Fruit fly (Drosophila melanogaster) whole organism, embryonic: ENCODE data around the gene CG5810.
A peak's percentile ranks its signal among the peaks of the same experiment; 100 is the strongest.

Experiments used
- Atf6 ChIP-seq: fragments of 200-800 bp; sonication (Bioruptor generic); IDR thresholded peaks from 2 replicates; pipeline ENCODE4 v1.3.6; 2022; ENCODE audit warnings: missing biosample characterization, missing genetic modification characterization
- Awh ChIP-seq: fragments of 200-800 bp; sonication (Bioruptor generic); IDR thresholded peaks from 2 replicates; pipeline ENCODE4, ENCODE4 v1.3.6; 2022; ENCODE audit warnings: missing biosample characterization, missing genetic modification characterization
- CG1024 ChIP-seq: fragments of 200-800 bp; sonication (Bioruptor generic); IDR thresholded peaks from 2 replicates; pipeline ENCODE4 v1.3.6; 2022; ENCODE audit warnings: missing biosample characterization, missing genetic modification characterization
- CG10543 ChIP-seq: fragments of 200-800 bp; sonication (Bioruptor generic); optimal IDR thresholded peaks from 3 replicates; lab custom pipeline; 2017; ENCODE audit warnings: missing biosample characterization, mild to moderate bottlenecking, missing genetic modification characterization, moderate library complexity
- CG10979 ChIP-seq: fragments of 200-800 bp; sonication (Bioruptor generic); optimal IDR thresholded peaks from 2 replicates; lab custom pipeline; 2018; ENCODE audit warnings: missing biosample characterization, mild to moderate bottlenecking, missing genetic modification characterization, moderate library complexity
- CG11695 ChIP-seq: fragments of 200-800 bp; sonication (Bioruptor generic); IDR thresholded peaks from 3 replicates; pipeline ENCODE4 v1.3.6; 2022; ENCODE audit warnings: missing biosample characterization, missing genetic modification characterization
- CG12219 ChIP-seq: fragments of 200-800 bp; sonication (Bioruptor generic); optimal IDR thresholded peaks from 3 replicates; lab custom pipeline; 2018; ENCODE audit warnings: missing biosample characterization, mild to moderate bottlenecking, missing genetic modification characterization
- CG15514 ChIP-seq: fragments of 200-800 bp; sonication (Bioruptor generic); optimal IDR thresholded peaks from 3 replicates; lab custom pipeline; 2017; ENCODE audit warnings: missing biosample characterization, missing genetic modification characterization, mild to moderate bottlenecking, moderate library complexity, missing genetic modification reagents
- CG1603 ChIP-seq: fragments of 200-800 bp; sonication (Bioruptor generic); optimal IDR thresholded peaks from 2 replicates; lab custom pipeline; 2019; ENCODE audit warnings: missing biosample characterization, mild to moderate bottlenecking, missing genetic modification characterization, moderate library complexity
- CG2875 ChIP-seq: fragments of 200-800 bp; sonication (Bioruptor generic); optimal IDR thresholded peaks from 2 replicates; lab custom pipeline; 2017; ENCODE audit warnings: missing biosample characterization, mild to moderate bottlenecking, missing genetic modification characterization, missing genetic modification reagents
- CG32772 ChIP-seq: fragments of 200-800 bp; sonication (Bioruptor generic); IDR thresholded peaks from 2 replicates; pipeline ENCODE4 v1.3.6; 2022; ENCODE audit warnings: missing biosample characterization, missing genetic modification characterization
- CG4707 ChIP-seq: fragments of 200-800 bp; sonication (Bioruptor generic); optimal IDR thresholded peaks from 2 replicates; lab custom pipeline; 2018; ENCODE audit warnings: missing biosample characterization, mild to moderate bottlenecking, missing genetic modification characterization, moderate library complexity
- CG5180 ChIP-seq: fragments of 200-800 bp; sonication (Bioruptor generic); optimal IDR thresholded peaks from 3 replicates; lab custom pipeline; 2017; ENCODE audit warnings: missing biosample characterization, missing genetic modification characterization, mild to moderate bottlenecking, moderate library complexity, missing genetic modification reagents
- CG6689 ChIP-seq: fragments of 200-800 bp; sonication (Bioruptor generic); IDR thresholded peaks from 2 replicates; pipeline ENCODE4 v1.3.6; 2022; ENCODE audit warnings: missing biosample characterization, missing genetic modification characterization
- CG9932 ChIP-seq: fragments of 200-800 bp; sonication (Bioruptor generic); IDR thresholded peaks from 2 replicates; pipeline ENCODE4 v1.3.6; 2022; ENCODE audit warnings: missing biosample characterization, missing genetic modification characterization
- E2f2 ChIP-seq: fragments of 200-800 bp; sonication (Bioruptor generic); IDR thresholded peaks from 2 replicates; pipeline ENCODE4 v1.3.6; 2022; ENCODE audit warnings: missing biosample characterization, missing genetic modification characterization
- Hand ChIP-seq: fragments of 200-800 bp; sonication (Bioruptor generic); optimal IDR thresholded peaks from 2 replicates; lab custom pipeline; 2017; ENCODE audit warnings: mild to moderate bottlenecking, missing biosample characterization, missing genetic modification reagents, missing genetic modification characterization
- Hmr ChIP-seq: fragments of 200-800 bp; sonication (Bioruptor generic); optimal IDR thresholded peaks from 3 replicates; lab custom pipeline; 2017; ENCODE audit warnings: mild to moderate bottlenecking, missing biosample characterization, missing genetic modification reagents, missing genetic modification characterization
- Kr ChIP-seq: fragments of 200-800 bp; sonication (Bioruptor generic); optimal IDR thresholded peaks from 2 replicates; lab custom pipeline; 2017; ENCODE audit warnings: missing biosample characterization, mild to moderate bottlenecking, missing genetic modification characterization
- MTF-1 ChIP-seq: fragments of 200-800 bp; sonication (Bioruptor generic); optimal IDR thresholded peaks from 2 replicates; lab custom pipeline; 2018; ENCODE audit warnings: missing biosample characterization, mild to moderate bottlenecking, missing genetic modification characterization, borderline replicate concordance
- Mrtf ChIP-seq: fragments of 200-800 bp; sonication (Bioruptor generic); IDR thresholded peaks from 3 replicates; pipeline ENCODE4 v1.3.6; 2022; ENCODE audit warnings: missing biosample characterization, missing genetic modification characterization
- NC2β ChIP-seq: fragments of 200-800 bp; sonication (Bioruptor generic); optimal IDR thresholded peaks from 2 replicates; lab custom pipeline; 2016; ENCODE audit warnings: missing biosample characterization, missing genetic modification characterization
- Nf-YC ChIP-seq: fragments of 200-800 bp; optimal IDR thresholded peaks from 3 replicates; lab custom pipeline; 2019; ENCODE audit warnings: missing biosample characterization, mild to moderate bottlenecking, missing genetic modification characterization, moderate library complexity
- Oaz ChIP-seq: fragments of 200-800 bp; sonication (Bioruptor generic); IDR thresholded peaks from 2 replicates; pipeline ENCODE4 v1.3.6; 2022; ENCODE audit warnings: missing biosample characterization, missing genetic modification characterization
- Oli ChIP-seq: fragments of 200-800 bp; sonication (Bioruptor generic); optimal IDR thresholded peaks from 2 replicates; lab custom pipeline; 2018; ENCODE audit warnings: missing biosample characterization, mild to moderate bottlenecking, missing genetic modification characterization, moderate library complexity
- Opbp ChIP-seq: fragments of 200-800 bp; sonication (Bioruptor generic); IDR thresholded peaks from 3 replicates; pipeline ENCODE4 v1.3.6; 2022; ENCODE audit warnings: missing biosample characterization, missing genetic modification characterization; ENCODE audit not compliant: partially characterized antibody
- PHDP ChIP-seq: fragments of 200-800 bp; sonication (Bioruptor generic); optimal IDR thresholded peaks from 3 replicates; lab custom pipeline; 2018; ENCODE audit warnings: missing biosample characterization, mild to moderate bottlenecking, missing genetic modification characterization, moderate library complexity
- Xrp1 ChIP-seq: fragments of 200-800 bp; sonication (Bioruptor generic); IDR thresholded peaks from 2 replicates; pipeline ENCODE4 v1.3.6; 2022; ENCODE audit warnings: missing biosample characterization, missing genetic modification characterization
- abd-A ChIP-seq: fragments of 200-800 bp; sonication (Bioruptor generic); optimal IDR thresholded peaks from 3 replicates; lab custom pipeline; 2019; ENCODE audit warnings: missing biosample characterization, mild to moderate bottlenecking, missing genetic modification characterization, moderate library complexity
- ara ChIP-seq: fragments of 200-800 bp; sonication (Bioruptor generic); IDR thresholded peaks from 2 replicates; pipeline ENCODE4 v1.3.6; 2022; ENCODE audit warnings: missing biosample characterization, missing genetic modification characterization
- dmrt11E ChIP-seq: fragments of 200-800 bp; sonication (Bioruptor generic); optimal IDR thresholded peaks from 3 replicates; lab custom pipeline; 2018; ENCODE audit warnings: missing biosample characterization, mild to moderate bottlenecking, missing genetic modification characterization, moderate library complexity
- dmrt99B ChIP-seq: fragments of 200-800 bp; sonication (Bioruptor generic); optimal IDR thresholded peaks from 2 replicates; lab custom pipeline; 2018; ENCODE audit warnings: missing biosample characterization, mild to moderate bottlenecking, missing genetic modification characterization, moderate library complexity
- exex ChIP-seq: fragments of 200-800 bp; sonication (Bioruptor generic); optimal IDR thresholded peaks from 4 replicates; lab custom pipeline; 2018; ENCODE audit warnings: missing biosample characterization, mild to moderate bottlenecking, missing genetic modification characterization, moderate library complexity
- eyg ChIP-seq: fragments of 200-800 bp; sonication (Bioruptor generic); optimal IDR thresholded peaks from 3 replicates; lab custom pipeline; 2016; ENCODE audit warnings: missing biosample characterization, missing genetic modification characterization
- fd64A ChIP-seq: fragments of 200-800 bp; sonication (Bioruptor generic); optimal IDR thresholded peaks from 3 replicates; lab custom pipeline; 2018; ENCODE audit warnings: missing biosample characterization, mild to moderate bottlenecking, missing genetic modification characterization
- insv ChIP-seq, 2 experiments: fragments of 200-800 bp; sonication (Bioruptor generic); optimal IDR thresholded peaks; 3 replicates each; lab custom pipeline; 2016 to 2018; ENCODE audit warnings: missing biosample characterization in 2 of 2, missing genetic modification characterization in 2 of 2
- ken ChIP-seq: fragments of 200-800 bp; sonication (Bioruptor generic); IDR thresholded peaks from 3 replicates; pipeline ENCODE4 v1.3.6; 2022; ENCODE audit warnings: missing biosample characterization, missing genetic modification characterization
- lmd ChIP-seq: fragments of 200-800 bp; sonication (Bioruptor generic); IDR thresholded peaks from 2 replicates; pipeline ENCODE4 v1.3.6; 2022; ENCODE audit warnings: missing biosample characterization, missing genetic modification characterization
- nau ChIP-seq: fragments of 200-800 bp; sonication (Bioruptor generic); optimal IDR thresholded peaks from 3 replicates; lab custom pipeline; 2017; ENCODE audit warnings: missing biosample characterization, mild to moderate bottlenecking, missing genetic modification characterization, missing genetic modification reagents
- p53 ChIP-seq: fragments of 200-800 bp; sonication (Bioruptor generic); optimal IDR thresholded peaks from 2 replicates; lab custom pipeline; 2016; ENCODE audit warnings: missing biosample characterization, missing genetic modification characterization
- ranshi ChIP-seq: fragments of 200-800 bp; sonication (Bioruptor generic); IDR thresholded peaks from 2 replicates; pipeline ENCODE4 v1.3.6; 2022; ENCODE audit warnings: missing biosample characterization, missing genetic modification characterization
- ro ChIP-seq: fragments of 200-800 bp; sonication (Bioruptor generic); IDR thresholded peaks from 2 replicates; pipeline ENCODE4 v1.3.6; 2022; ENCODE audit warnings: missing biosample characterization, missing genetic modification characterization
- sd ChIP-seq: fragments of 200-800 bp; sonication (Bioruptor generic); optimal IDR thresholded peaks from 3 replicates; lab custom pipeline; 2018; ENCODE audit warnings: missing biosample characterization, mild to moderate bottlenecking, missing genetic modification characterization, moderate library complexity
- sens-2 ChIP-seq: fragments of 200-800 bp; sonication (Bioruptor generic); IDR thresholded peaks from 2 replicates; pipeline ENCODE4 v1.3.6; 2022; ENCODE audit warnings: missing biosample characterization, missing genetic modification characterization
- sim ChIP-seq: fragments of 200-800 bp; sonication (Bioruptor generic); IDR thresholded peaks from 2 replicates; pipeline ENCODE4 v1.3.6; 2022; ENCODE audit warnings: missing biosample characterization, missing genetic modification characterization
- sqz ChIP-seq: fragments of 200-800 bp; sonication (Bioruptor generic); optimal IDR thresholded peaks from 3 replicates; lab custom pipeline; 2018; ENCODE audit warnings: missing biosample characterization, mild to moderate bottlenecking, missing genetic modification characterization
- tio ChIP-seq: fragments of 200-800 bp; sonication (Bioruptor generic); optimal IDR thresholded peaks from 2 replicates; lab custom pipeline; 2017; ENCODE audit warnings: missing biosample characterization, missing genetic modification characterization, inconsistent platforms
- vfl ChIP-seq: fragments of 200-800 bp; sonication (Bioruptor generic); optimal IDR thresholded peaks from 2 replicates; lab custom pipeline; 2016; ENCODE audit warnings: missing biosample characterization, missing genetic modification characterization

Gene CG5810

DNA sequence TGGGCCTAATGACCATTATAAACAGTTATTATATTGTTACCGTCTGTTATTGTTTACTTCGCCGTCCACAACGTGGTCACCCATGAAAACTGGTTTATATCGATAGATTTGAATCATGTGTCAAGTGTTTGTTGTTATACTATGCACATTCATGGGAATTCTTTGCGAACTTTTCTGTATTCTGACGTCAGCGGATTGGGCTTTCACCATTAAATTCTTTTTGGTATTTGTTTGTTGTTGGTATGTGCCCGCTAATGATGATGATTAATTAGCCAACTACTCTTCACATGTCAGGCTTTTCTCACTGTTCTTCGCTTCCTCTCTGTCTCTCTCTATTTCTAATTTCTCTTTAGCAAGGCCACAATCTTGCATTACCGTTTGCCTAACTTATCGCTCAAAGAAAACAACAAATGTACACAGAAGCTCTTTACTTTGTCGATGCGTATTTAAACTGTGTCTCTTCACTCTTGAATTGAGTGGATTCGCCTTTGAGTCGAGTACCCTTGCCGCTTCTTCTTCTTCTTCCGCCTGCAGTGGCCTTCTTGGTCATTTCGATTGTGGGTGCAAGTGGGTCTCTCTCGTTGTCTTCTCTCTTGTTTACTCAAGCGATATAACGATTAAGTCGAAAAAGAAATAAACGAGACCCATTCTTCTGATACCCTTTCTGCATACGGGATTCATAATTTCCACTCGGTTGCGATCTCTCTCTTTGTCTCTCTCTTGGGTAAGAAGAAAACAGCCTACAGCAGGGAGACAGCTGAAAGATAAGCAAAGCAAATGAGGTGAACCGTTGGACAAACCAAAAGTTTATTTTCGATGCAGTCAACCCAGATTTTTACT lies 40.3 kb downstream of the CG5810 start (continued):
- TF ChIP-seq MTF-1 (GFP tag; lab: Kevin White, UChicago) (peak; percentile 88), Opbp (GFP tag; lab: Robert Waterston, UW) (0 out of 3 replicates have a peak, but pooled peaks have one; percentile 14), CG2875 (GFP tag; lab: Kevin White, UChicago) (peak; percentile 70), sqz (GFP tag; lab: Kevin White, UChicago) (peak; percentile 90), insv (GFP tag; optimal IDR thresholded peaks at IDR 0.05; lab: Kevin White, UChicago) (peak in 1 of 2 experiments; percentile 37), nau (GFP tag; lab: Kevin White, UChicago) (peak; percentile 19), abd-A (tag; lab: Kevin White, UChicago) (peak; percentile 34), Oli (tag; lab: Kevin White, UChicago) (no peak), Awh (GFP tag; lab: Robert Waterston, UW) (peak; percentile 91), CG5180 (peak; percentile 69), Kr (GFP tag; lab: Kevin White, UChicago) (peak; percentile 73), eyg (GFP tag; lab: Kevin White, UChicago) (no peak), CG32772 (GFP tag; lab: Robert Waterston, UW) (no peak), PHDP (tag; lab: Kevin White, UChicago) (peak; percentile 45), sd (peak; percentile 94), CG1024 (GFP tag; lab: Robert Waterston, UW) (peak; percentile 39; the same call in 1 of the 2 replicates), ken (GFP tag; lab: Robert Waterston, UW) (peak; percentile 57; the same call in 2 of the 3 replicates), sens-2 (GFP tag; lab: Robert Waterston, UW) (peak; percentile 40; the same call in 1 of the 2 replicates), NC2β (GFP tag; lab: Kevin White, UChicago) (no peak), Oaz (GFP tag; lab: Robert Waterston, UW) (no peak), Xrp1 (peak; percentile 79), Atf6 (GFP tag; lab: Robert Waterston, UW) (peak; percentile 22; the same call in 1 of the 2 replicates), ara (GFP tag; lab: Robert Waterston, UW) (peak; percentile 76), Mrtf (no peak), ro (GFP tag; lab: Robert Waterston, UW) (no peak), CG11695 (GFP tag; lab: Robert Waterston, UW) (0 out of 3 replicates have a peak, but pooled peaks have one; percentile 48), Nf-YC (peak; percentile 60), vfl (GFP tag; lab: Kevin White, UChicago) (no peak), dmrt11E (tag; lab: Kevin White, UChicago) (peak; percentile 38), sim (peak; percentile 74), CG10979 (tag; lab: Kevin White, UChicago) (no peak), CG15514 (GFP tag; lab: Kevin White, UChicago) (no peak), p53 (GFP tag; lab: Kevin White, UChicago) (no peak), CG4707 (GFP tag; lab: Kevin White, UChicago) (peak; percentile 92), fd64A (peak; percentile 96), Hmr (GFP tag; lab: Kevin White, UChicago) (no peak), tio (GFP tag; lab: Kevin White, UChicago) (no peak), dmrt99B (tag; lab: Kevin White, UChicago) (no peak), E2f2 (GFP tag; lab: Robert Waterston, UW) (no peak), CG12219 (GFP tag; lab: Kevin White, UChicago) (peak; percentile 69), CG9932 (GFP tag; lab: Robert Waterston, UW) (no peak), ranshi (peak; percentile 38; the same call in 1 of the 2 replicates), CG6689 (no peak), Hand (GFP tag; lab: Kevin White, UChicago) (peak; percentile 50), exex (tag; lab: Kevin White, UChicago) (peak; percentile 21), CG10543 (GFP tag; lab: Kevin White, UChicago) (peak; percentile 89), lmd (GFP tag; lab: Robert Waterston, UW) (no peak), CG1603 (tag; lab: Kevin White, UChicago) (peak; percentile 40)
